Fruit fly (Drosophila melanogaster): ENCODE data around the gene CG14395.

The CG14395 gene

DNA sequence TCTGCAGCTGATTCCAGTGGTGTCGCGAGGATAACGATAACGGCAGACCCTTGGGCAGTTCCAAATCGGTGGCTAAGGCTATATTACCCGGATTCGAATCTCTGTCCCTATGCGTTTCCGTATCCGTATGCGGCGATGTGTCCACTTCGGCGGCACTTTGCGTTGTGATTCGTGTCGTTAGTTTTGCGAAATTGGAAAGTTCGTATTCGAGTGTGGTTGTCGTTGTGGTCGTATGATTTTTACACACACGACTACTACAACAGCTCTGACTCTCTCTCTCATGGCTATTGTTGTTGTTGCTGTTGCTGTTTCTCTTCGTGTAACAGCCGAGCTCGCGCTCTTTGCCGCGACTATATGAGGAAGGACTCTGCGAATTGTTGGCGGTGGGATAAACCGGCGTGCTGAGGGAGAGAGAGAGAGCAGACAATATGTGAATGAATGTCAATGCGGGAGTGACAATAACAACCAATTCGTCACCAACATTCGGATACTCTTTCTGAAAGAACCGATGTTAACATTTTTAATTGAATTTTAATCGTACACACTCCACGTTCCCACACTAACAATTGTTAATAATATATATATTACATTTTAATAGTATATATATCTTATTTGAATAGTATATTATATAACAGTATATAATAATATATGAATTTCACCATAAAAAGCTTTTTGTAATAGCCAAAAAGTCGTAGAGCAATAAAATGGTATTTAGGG is 57.2 kb downstream of the CG14395 start:
- TF ChIP-seq N (GFP tag; optimal IDR thresholded peaks at IDR 0.05): no peak
- TF ChIP-seq Hnf4 (GFP tag; optimal IDR thresholded peaks at IDR 0.05): no peak
- TF ChIP-seq Vsx2 (GFP tag; optimal IDR thresholded peaks at IDR 0.05; ENCODE audit: partially characterized antibody): peak; percentile 51
- TF ChIP-seq fru (GFP tag; optimal IDR thresholded peaks at IDR 0.05): peak; percentile 36
- TF ChIP-seq CrebA (GFP tag; optimal IDR thresholded peaks at IDR 0.05; ENCODE audit: borderline replicate concordance): peak; percentile 63
- no peak for TF ChIP-seq pan (optimal IDR thresholded peaks at IDR 0.05)
- peak; percentile 38 for TF ChIP-seq dmrt93B (GFP tag; optimal IDR thresholded peaks at IDR 0.05)
- no peak for TF ChIP-seq Mio (GFP tag; optimal IDR thresholded peaks at IDR 0.05)
- no peak for TF ChIP-seq Hr78 (GFP tag; optimal IDR thresholded peaks at IDR 0.05)
- TF ChIP-seq dsf (GFP tag; optimal IDR thresholded peaks at IDR 0.05; ENCODE audit: borderline replicate concordance): no peak
- TF ChIP-seq h (GFP tag; optimal IDR thresholded peaks at IDR 0.05): peak; percentile 62
- no peak for TF ChIP-seq ey (GFP tag; optimal IDR thresholded peaks at IDR 0.05)
- TF ChIP-seq Hr83 (GFP tag; optimal IDR thresholded peaks at IDR 0.05; ENCODE audit: poor library complexity, severe bottlenecking): peak; percentile 71
- no peak for TF ChIP-seq brk (GFP tag; optimal IDR thresholded peaks at IDR 0.05)
- TF ChIP-seq br (GFP tag; optimal IDR thresholded peaks at IDR 0.05): no peak
- TF ChIP-seq Myc (optimal IDR thresholded peaks at IDR 0.05): no peak
- peak; percentile 62 for TF ChIP-seq psq (GFP tag; optimal IDR thresholded peaks at IDR 0.05)
- no peak for TF ChIP-seq usp (GFP tag; optimal IDR thresholded peaks at IDR 0.05)
- peak; percentile 77 to 83 for TF ChIP-seq dl (GFP tag; optimal IDR thresholded peaks at IDR 0.05; ENCODE audit: insufficient read depth in 1 of 2, partially characterized antibody in 2 of 2)
- peak; percentile 39 for TF ChIP-seq rgr (GFP tag; optimal IDR thresholded peaks at IDR 0.05)
- no peak for TF ChIP-seq Abd-B (GFP tag; optimal IDR thresholded peaks at IDR 0.05)
- no peak for TF ChIP-seq Dfd (GFP tag; optimal IDR thresholded peaks at IDR 0.05)
- TF ChIP-seq tai (GFP tag; optimal IDR thresholded peaks at IDR 0.05): no peak
- TF ChIP-seq GATAd (GFP tag; optimal IDR thresholded peaks at IDR 0.05): no peak
- peak; percentile 27 for TF ChIP-seq OdsH (GFP tag; optimal IDR thresholded peaks at IDR 0.05)
- peak; percentile 72 for TF ChIP-seq Dif (GFP tag; optimal IDR thresholded peaks at IDR 0.05; ENCODE audit: partially characterized antibody)
- no peak for TF ChIP-seq Rel (GFP tag; optimal IDR thresholded peaks at IDR 0.05)
- TF ChIP-seq Rel (tag; optimal IDR thresholded peaks at IDR 0.05): peak; percentile 57
- TF ChIP-seq CG32264 (GFP tag; optimal IDR thresholded peaks at IDR 0.05): no peak
- TF ChIP-seq HLH106 (tag; optimal IDR thresholded peaks at IDR 0.05): peak; percentile 59
- TF ChIP-seq jim (GFP tag; optimal IDR thresholded peaks at IDR 0.05): no peak
- no peak for TF ChIP-seq CG9705 (GFP tag; optimal IDR thresholded peaks at IDR 0.05)
- no peak for TF ChIP-seq Jra (GFP tag; optimal IDR thresholded peaks at IDR 0.05)
- no peak for TF ChIP-seq sv (GFP tag; optimal IDR thresholded peaks at IDR 0.05)
- TF ChIP-seq sage (GFP tag; optimal IDR thresholded peaks at IDR 0.05): peak; percentile 18
- TF ChIP-seq woc (GFP tag; optimal IDR thresholded peaks at IDR 0.05): peak; percentile 46
- TF ChIP-seq Sp1 (GFP tag; optimal IDR thresholded peaks at IDR 0.05): peak; percentile 52
- peak in 1 of 2 experiments; percentile 68 for TF ChIP-seq foxo (GFP tag; optimal IDR thresholded peaks at IDR 0.05)
- TF ChIP-seq lola (GFP tag; optimal IDR thresholded peaks at IDR 0.05): no peak

DNA sequence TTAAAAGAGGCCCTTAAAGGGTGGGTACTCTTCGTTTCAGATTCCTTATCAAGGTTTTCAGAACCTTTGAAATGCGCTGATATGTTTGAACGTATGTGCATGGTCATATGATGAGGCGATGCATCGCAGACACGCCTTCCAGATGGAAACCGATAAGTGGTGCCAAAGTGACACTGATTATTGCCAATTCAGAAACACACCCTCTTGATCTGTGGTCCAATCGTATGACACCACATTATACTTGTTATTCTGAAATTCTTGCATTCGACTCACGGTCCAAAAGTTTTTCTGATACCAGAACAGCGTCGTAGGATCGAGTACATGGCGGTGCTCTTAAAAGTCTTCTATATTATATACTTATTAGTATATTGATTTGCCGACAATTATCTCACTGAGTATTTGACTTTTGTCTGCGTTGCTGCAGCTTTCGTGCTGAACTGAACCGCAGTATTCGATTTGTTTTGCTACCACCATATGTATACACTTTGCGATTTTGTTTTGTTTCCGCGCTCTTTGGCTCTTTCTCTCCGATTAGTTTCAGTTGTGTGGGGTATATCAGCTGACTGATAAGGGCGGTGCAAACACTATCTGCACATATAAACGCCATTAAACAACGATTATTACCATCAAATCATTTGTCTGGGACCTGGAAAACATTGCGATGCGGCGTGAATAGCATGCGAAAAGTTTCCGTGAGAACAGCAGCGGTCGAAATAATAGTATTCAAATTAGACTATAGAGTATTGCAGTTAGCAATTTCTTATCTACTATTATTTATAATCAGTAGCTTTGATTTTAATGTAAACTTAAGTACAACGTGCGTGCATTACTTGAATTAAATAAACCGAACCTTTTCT is 57.9 kb downstream of the CG14395 start:
- TF ChIP-seq woc (GFP tag; optimal IDR thresholded peaks at IDR 0.05): peak; percentile 15
- TF ChIP-seq Hnf4 (GFP tag; optimal IDR thresholded peaks at IDR 0.05): peak; percentile 14
- peak; percentile 41 for TF ChIP-seq CrebA (GFP tag; optimal IDR thresholded peaks at IDR 0.05; ENCODE audit: borderline replicate concordance)
- TF ChIP-seq Hr78 (GFP tag; optimal IDR thresholded peaks at IDR 0.05): no peak

Measured in whole organism, wandering third instar larva.